Worm (Caenorhabditis elegans) whole organism, early embryonic: Measurements from ENCODE around the gene nspd-7.

ENCODE experiments used
- B0310.2 ChIP-seq: sonication (generic microtip); optimal IDR thresholded peaks from 2 replicates; lab custom pipeline; 2016; ENCODE audit warnings: mild to moderate bottlenecking, missing genetic modification characterization, missing compliant biosample characterization
- F13C5.2 ChIP-seq: sonication (generic microtip); optimal IDR thresholded peaks from 2 replicates; lab custom pipeline; 2017; ENCODE audit warnings: mild to moderate bottlenecking, missing genetic modification characterization, inconsistent platforms, missing compliant biosample characterization
- aly-1 ChIP-seq: sonication (generic microtip); optimal IDR thresholded peaks from 2 replicates; lab custom pipeline; 2016; ENCODE audit warnings: missing genetic modification characterization, missing compliant biosample characterization
- ama-1 ChIP-seq: fragments of 150-350 bp; optimal IDR thresholded peaks from 2 replicates; lab custom pipeline; 2014
- ceh-13 ChIP-seq: fragments of 200-800 bp; sonication (Bioruptor generic); optimal IDR thresholded peaks from 2 replicates; lab custom pipeline; 2018; ENCODE audit warnings: mild to moderate bottlenecking, missing genetic modification characterization, missing compliant biosample characterization
- ceh-36 ChIP-seq: sonication (generic microtip); optimal IDR thresholded peaks from 2 replicates; lab custom pipeline; 2016; ENCODE audit warnings: missing genetic modification characterization, inconsistent platforms, missing compliant biosample characterization
- ets-7 ChIP-seq: sonication (generic microtip); optimal IDR thresholded peaks from 2 replicates; lab custom pipeline; 2016; ENCODE audit warnings: missing genotype, missing genetic modification characterization, missing compliant biosample characterization
- flt-1 ChIP-seq: fragments of 200-800 bp; sonication (Bioruptor generic); IDR thresholded peaks from 2 replicates; pipeline ENCODE4 v1.3.6; 2022; ENCODE audit warnings: missing genetic modification characterization, missing compliant biosample characterization
- hmbx-1 ChIP-seq: sonication (generic microtip); optimal IDR thresholded peaks from 2 replicates; lab custom pipeline; 2016; ENCODE audit warnings: mild to moderate bottlenecking, missing genetic modification characterization, missing compliant biosample characterization
- hmg-4 ChIP-seq: fragments of 200-800 bp; sonication (Bioruptor generic); optimal IDR thresholded peaks from 2 replicates; lab custom pipeline; 2018; ENCODE audit warnings: mild to moderate bottlenecking, missing genetic modification characterization, missing compliant biosample characterization
- hnd-1 ChIP-seq: sonication (generic microtip); optimal IDR thresholded peaks from 2 replicates; lab custom pipeline; 2016; ENCODE audit warnings: missing genetic modification characterization, missing compliant biosample characterization
- pes-1 ChIP-seq: fragments of 200-800 bp; sonication (Bioruptor generic); IDR thresholded peaks from 2 replicates; pipeline ENCODE4 v1.3.6; 2022; ENCODE audit warnings: missing genetic modification reagents, missing genetic modification characterization, missing compliant biosample characterization
- scrt-1 ChIP-seq: fragments of 200-800 bp; sonication (Bioruptor generic); IDR thresholded peaks from 2 replicates; pipeline ENCODE4 v1.3.6; 2022; ENCODE audit warnings: missing genetic modification characterization, missing compliant biosample characterization
- sea-1 ChIP-seq: fragments of 200-800 bp; sonication (Bioruptor generic); conservative IDR thresholded peaks from 2 replicates; pipeline ENCODE4 v1.3.6; 2022; ENCODE audit warnings: missing genetic modification characterization, missing compliant biosample characterization
- tbx-11 ChIP-seq: fragments of 200-800 bp; sonication (Bioruptor generic); IDR thresholded peaks from 2 replicates; pipeline ENCODE4 v1.3.6; 2022; ENCODE audit warnings: missing genetic modification characterization, missing compliant biosample characterization
- tbx-37 ChIP-seq: fragments of 200-800 bp; sonication (Bioruptor generic); conservative IDR thresholded peaks from 2 replicates; pipeline ENCODE4 v1.3.6; 2022; ENCODE audit warnings: missing genetic modification reagents, missing genetic modification characterization, missing compliant biosample characterization
- tra-4 ChIP-seq: sonication (generic microtip); optimal IDR thresholded peaks from 2 replicates; lab custom pipeline; 2017; ENCODE audit warnings: missing genetic modification characterization, missing compliant biosample characterization

The nspd-7 gene

ce11 chrIV:10269137-10269933, at the start of gene nspd-7, which contains the start of gene Y43C5A.2:
Gene nspd-7, minus strand, starts transcription at chrIV:10269187.
Gene Y43C5A.2, plus strand, starts transcription at chrIV:10269883.
- TF ChIP-seq flt-1 (no peak), aly-1 (tag; lab: Kevin White, UChicago) (no peak), sea-1 (GFP tag; lab: Robert Waterston, UW) (no peak), tbx-11 (no peak), tbx-37 (GFP tag; lab: Robert Waterston, UW) (no peak), B0310.2 (tag; lab: Kevin White, UChicago) (no peak), ama-1 (lab: Kevin White, UChicago) (no peak), scrt-1 (no peak), ceh-13 (GFP tag; lab: Kevin White, UChicago) (no peak), ceh-36 (no peak), hnd-1 (tag; lab: Kevin White, UChicago) (no peak)

- TF ChIP-seq ceh-13 (GFP tag; lab: Kevin White, UChicago) (no peak), aly-1 (tag; lab: Kevin White, UChicago) (no peak)
Observed at ce11 chrIV:10318199-10318598, 49.2 kb upstream of the nspd-7 start, which contains the start of gene R09E10.2. Gene R09E10.2, minus strand, starts transcription at chrIV:10318299.

- TF ChIP-seq F13C5.2 (tag; lab: Kevin White, UChicago): no peak
- TF ChIP-seq ceh-36: no peak
- no peak for TF ChIP-seq hmg-4
Observed at ce11 chrIV:10313565-10313964, 44.6 kb upstream of the nspd-7 start, which contains the start of gene acs-18. Gene acs-18, minus strand, starts transcription at chrIV:10313665.

- no peak for TF ChIP-seq ets-7 (tag; lab: Kevin White, UChicago)
- TF ChIP-seq tra-4 (tag; lab: Kevin White, UChicago): no peak
- TF ChIP-seq tbx-37 (GFP tag; lab: Robert Waterston, UW): no peak
- no peak for TF ChIP-seq pes-1 (GFP tag; lab: Robert Waterston, UW)
- no peak for TF ChIP-seq scrt-1
- no peak for TF ChIP-seq aly-1 (tag; lab: Kevin White, UChicago)
- no peak for TF ChIP-seq flt-1
- no peak for TF ChIP-seq ceh-13 (GFP tag; lab: Kevin White, UChicago)
- no peak for TF ChIP-seq hnd-1 (tag; lab: Kevin White, UChicago)
- TF ChIP-seq hmbx-1 (tag; lab: Kevin White, UChicago): no peak
- no peak for TF ChIP-seq hmg-4
- TF ChIP-seq tbx-11: no peak
- TF ChIP-seq ceh-36: no peak
- TF ChIP-seq sea-1 (GFP tag; lab: Robert Waterston, UW): no peak
- no peak for TF ChIP-seq F13C5.2 (tag; lab: Kevin White, UChicago)
Observed at ce11 chrIV:10311115-10311514, 42.1 kb upstream of the nspd-7 start.

ce11 chrIV:10310329-10310728, 41.3 kb upstream of the nspd-7 start, which contains the start of gene R09E10.8:
Gene R09E10.8, minus strand, starts transcription at chrIV:10310429.
- TF ChIP-seq tbx-37 (GFP tag; lab: Robert Waterston, UW) (no peak), hmg-4 (no peak), pes-1 (GFP tag; lab: Robert Waterston, UW) (no peak), hnd-1 (tag; lab: Kevin White, UChicago) (no peak), ets-7 (tag; lab: Kevin White, UChicago) (no peak), ceh-13 (GFP tag; lab: Kevin White, UChicago) (no peak), F13C5.2 (tag; lab: Kevin White, UChicago) (no peak), B0310.2 (tag; lab: Kevin White, UChicago) (no peak), tbx-11 (no peak), aly-1 (tag; lab: Kevin White, UChicago) (no peak), sea-1 (GFP tag; lab: Robert Waterston, UW) (no peak), flt-1 (no peak), ama-1 (lab: Kevin White, UChicago) (no peak), scrt-1 (no peak), hmbx-1 (tag; lab: Kevin White, UChicago) (no peak), ceh-36 (no peak)

ce11 chrIV:10304383-10304782, 35.4 kb upstream of the nspd-7 start:
- TF ChIP-seq tbx-11 (no peak), hmg-4 (no peak), pes-1 (GFP tag; lab: Robert Waterston, UW) (no peak), B0310.2 (tag; lab: Kevin White, UChicago) (no peak), hnd-1 (tag; lab: Kevin White, UChicago) (no peak), scrt-1 (no peak), ceh-36 (no peak), aly-1 (tag; lab: Kevin White, UChicago) (no peak), ets-7 (tag; lab: Kevin White, UChicago) (no peak), tbx-37 (GFP tag; lab: Robert Waterston, UW) (no peak), ceh-13 (GFP tag; lab: Kevin White, UChicago) (no peak), F13C5.2 (tag; lab: Kevin White, UChicago) (no peak), flt-1 (no peak)

ce11 chrIV:10302203-10302602, 33.2 kb upstream of the nspd-7 start, which contains the start of gene R09E10.5:
Gene R09E10.5, minus strand, starts transcription at chrIV:10302303.
- no peak for TF ChIP-seq tbx-37 (GFP tag; lab: Robert Waterston, UW)
- TF ChIP-seq tbx-11: no peak

ce11 chrIV:10296036-10296435, 27.0 kb upstream of the nspd-7 start:
- no peak for TF ChIP-seq hmg-4
- TF ChIP-seq hmbx-1 (tag; lab: Kevin White, UChicago): no peak
- TF ChIP-seq ets-7 (tag; lab: Kevin White, UChicago): no peak
- no peak for TF ChIP-seq pes-1 (GFP tag; lab: Robert Waterston, UW)
- no peak for TF ChIP-seq tbx-37 (GFP tag; lab: Robert Waterston, UW)
- TF ChIP-seq F13C5.2 (tag; lab: Kevin White, UChicago): no peak
- TF ChIP-seq ceh-13 (GFP tag; lab: Kevin White, UChicago): no peak
- no peak for TF ChIP-seq hnd-1 (tag; lab: Kevin White, UChicago)
- no peak for TF ChIP-seq scrt-1
- TF ChIP-seq ama-1 (lab: Kevin White, UChicago): no peak
- no peak for TF ChIP-seq B0310.2 (tag; lab: Kevin White, UChicago)
- no peak for TF ChIP-seq aly-1 (tag; lab: Kevin White, UChicago)
